Worm (Caenorhabditis elegans) whole organism, early embryonic: Measurements from ENCODE around the gene K11E4.6.

Experiments
- B0310.2 ChIP-seq: sonication (generic microtip); optimal IDR thresholded peaks from 2 replicates; lab custom pipeline; 2016; ENCODE audit warnings: mild to moderate bottlenecking, missing genetic modification characterization, missing compliant biosample characterization
- ama-1 ChIP-seq: fragments of 150-350 bp; optimal IDR thresholded peaks from 2 replicates; lab custom pipeline; 2014
- ceh-36 ChIP-seq: sonication (generic microtip); optimal IDR thresholded peaks from 2 replicates; lab custom pipeline; 2016; ENCODE audit warnings: missing genetic modification characterization, inconsistent platforms, missing compliant biosample characterization
- flt-1 ChIP-seq: fragments of 200-800 bp; sonication (Bioruptor generic); IDR thresholded peaks from 2 replicates; pipeline ENCODE4 v1.3.6; 2022; ENCODE audit warnings: missing genetic modification characterization, missing compliant biosample characterization
- scrt-1 ChIP-seq: fragments of 200-800 bp; sonication (Bioruptor generic); IDR thresholded peaks from 2 replicates; pipeline ENCODE4 v1.3.6; 2022; ENCODE audit warnings: missing genetic modification characterization, missing compliant biosample characterization
- sea-1 ChIP-seq: fragments of 200-800 bp; sonication (Bioruptor generic); conservative IDR thresholded peaks from 2 replicates; pipeline ENCODE4 v1.3.6; 2022; ENCODE audit warnings: missing genetic modification characterization, missing compliant biosample characterization
- tbx-37 ChIP-seq: fragments of 200-800 bp; sonication (Bioruptor generic); conservative IDR thresholded peaks from 2 replicates; pipeline ENCODE4 v1.3.6; 2022; ENCODE audit warnings: missing genetic modification reagents, missing genetic modification characterization, missing compliant biosample characterization
- tra-4 ChIP-seq: sonication (generic microtip); optimal IDR thresholded peaks from 2 replicates; lab custom pipeline; 2017; ENCODE audit warnings: missing genetic modification characterization, missing compliant biosample characterization

- TF ChIP-seq sea-1 (GFP tag; lab: Robert Waterston, UW) = no peak
- no peak for TF ChIP-seq tra-4 (tag; lab: Kevin White, UChicago)
- no peak for TF ChIP-seq flt-1 (GFP tag; lab: Robert Waterston, UW)
- no peak for TF ChIP-seq ceh-36 (tag; lab: Kevin White, UChicago)
- TF ChIP-seq scrt-1 (GFP tag; lab: Robert Waterston, UW) = no peak
- TF ChIP-seq ama-1 = no peak
- no peak for TF ChIP-seq B0310.2 (tag; lab: Kevin White, UChicago)
- no peak for TF ChIP-seq tbx-37 (GFP tag; lab: Robert Waterston, UW)
Measured at ce11 chrX:13690333-13690732, 34.1 kb upstream of the K11E4.6 start.
